Fruit fly (Drosophila melanogaster) whole organism, pupa: ENCODE results near the gene mAChR-C.

Source experiments
- CG10348 ChIP-seq: fragments of 200-800 bp; sonication (Bioruptor generic); IDR thresholded peaks from 2 replicates; pipeline ENCODE4 v1.3.6; 2022; ENCODE audit warnings: missing biosample characterization, missing genetic modification characterization
- CG12605 ChIP-seq: fragments of 200-800 bp; sonication (Bioruptor generic); IDR thresholded peaks from 2 replicates; pipeline ENCODE4 v1.3.6; 2022; ENCODE audit warnings: missing biosample characterization, missing genetic modification characterization
- CG34367 ChIP-seq: fragments of 200-800 bp; sonication (Bioruptor generic); optimal IDR thresholded peaks from 2 replicates; lab custom pipeline; 2018; ENCODE audit warnings: missing biosample characterization, mild to moderate bottlenecking, missing genetic modification characterization
- CG4496 ChIP-seq: fragments of 200-800 bp; sonication (Bioruptor generic); IDR thresholded peaks from 3 replicates; pipeline ENCODE4 v1.3.6; 2022; ENCODE audit warnings: missing biosample characterization, missing genetic modification characterization
- CG9948 ChIP-seq: fragments of 200-800 bp; sonication (Bioruptor generic); optimal IDR thresholded peaks from 2 replicates; lab custom pipeline; 2018; ENCODE audit warnings: missing biosample characterization, mild to moderate bottlenecking, missing genetic modification characterization, moderate library complexity
- EcR ChIP-seq: fragments of 200-800 bp; sonication (Bioruptor generic); optimal IDR thresholded peaks from 3 replicates; lab custom pipeline; 2019; ENCODE audit warnings: missing biosample characterization, missing genetic modification characterization, mild to moderate bottlenecking, moderate library complexity, missing genetic modification reagents
- Pif1B ChIP-seq: fragments of 200-800 bp; sonication (Bioruptor generic); optimal IDR thresholded peaks from 3 replicates; lab custom pipeline; 2016; ENCODE audit warnings: missing biosample characterization, missing genetic modification characterization
- fd96Ca ChIP-seq: fragments of 200-800 bp; sonication (Bioruptor generic); IDR thresholded peaks from 3 replicates; pipeline ENCODE4 v1.3.6; 2022; ENCODE audit warnings: missing biosample characterization, missing genetic modification characterization

- peak; percentile 63 for TF ChIP-seq EcR
- no peak for TF ChIP-seq CG10348 (GFP tag; lab: Robert Waterston, UW)
- no peak for TF ChIP-seq fd96Ca (GFP tag; lab: Robert Waterston, UW)
- TF ChIP-seq Pif1B (GFP tag; lab: Kevin White, UChicago) = no peak
- 0 out of 3 replicates have a peak, but pooled peaks have one; percentile 46 for TF ChIP-seq CG4496
- TF ChIP-seq CG9948 (tag; lab: Kevin White, UChicago) = no peak
- peak; percentile 29; the same call in 1 of the 2 replicates for TF ChIP-seq CG12605 (GFP tag; lab: Robert Waterston, UW)
- TF ChIP-seq CG34367 (tag; lab: Kevin White, UChicago) = no peak
Measured at dm6 chrX:6853384-6853783, 20.9 kb upstream of the mAChR-C start.
